Worm (Caenorhabditis elegans) whole organism, early embryonic: Measurements from ENCODE around the gene C08F8.15.
"Not testable (repeated sequence)": the region's sequence is repeated elsewhere in the genome, so short reads cannot be mapped to it uniquely, and the experiment has no call there.

Source experiments
- B0310.2 ChIP-seq: sonication (generic microtip); optimal IDR thresholded peaks from 2 replicates; lab custom pipeline; 2016; ENCODE audit warnings: mild to moderate bottlenecking, missing genetic modification characterization, missing compliant biosample characterization
- F13C5.2 ChIP-seq: sonication (generic microtip); optimal IDR thresholded peaks from 2 replicates; lab custom pipeline; 2017; ENCODE audit warnings: mild to moderate bottlenecking, missing genetic modification characterization, inconsistent platforms, missing compliant biosample characterization
- aly-1 ChIP-seq: sonication (generic microtip); optimal IDR thresholded peaks from 2 replicates; lab custom pipeline; 2016; ENCODE audit warnings: missing genetic modification characterization, missing compliant biosample characterization
- ama-1 ChIP-seq: fragments of 150-350 bp; optimal IDR thresholded peaks from 2 replicates; lab custom pipeline; 2014
- ceh-13 ChIP-seq: fragments of 200-800 bp; sonication (Bioruptor generic); optimal IDR thresholded peaks from 2 replicates; lab custom pipeline; 2018; ENCODE audit warnings: mild to moderate bottlenecking, missing genetic modification characterization, missing compliant biosample characterization
- ets-7 ChIP-seq: sonication (generic microtip); optimal IDR thresholded peaks from 2 replicates; lab custom pipeline; 2016; ENCODE audit warnings: missing genotype, missing genetic modification characterization, missing compliant biosample characterization
- flt-1 ChIP-seq: fragments of 200-800 bp; sonication (Bioruptor generic); IDR thresholded peaks from 2 replicates; pipeline ENCODE4 v1.3.6; 2022; ENCODE audit warnings: missing genetic modification characterization, missing compliant biosample characterization
- hmbx-1 ChIP-seq: sonication (generic microtip); optimal IDR thresholded peaks from 2 replicates; lab custom pipeline; 2016; ENCODE audit warnings: mild to moderate bottlenecking, missing genetic modification characterization, missing compliant biosample characterization
- hmg-4 ChIP-seq: fragments of 200-800 bp; sonication (Bioruptor generic); optimal IDR thresholded peaks from 2 replicates; lab custom pipeline; 2018; ENCODE audit warnings: mild to moderate bottlenecking, missing genetic modification characterization, missing compliant biosample characterization
- hnd-1 ChIP-seq: sonication (generic microtip); optimal IDR thresholded peaks from 2 replicates; lab custom pipeline; 2016; ENCODE audit warnings: missing genetic modification characterization, missing compliant biosample characterization
- pes-1 ChIP-seq: fragments of 200-800 bp; sonication (Bioruptor generic); IDR thresholded peaks from 2 replicates; pipeline ENCODE4 v1.3.6; 2022; ENCODE audit warnings: missing genetic modification reagents, missing genetic modification characterization, missing compliant biosample characterization
- sea-1 ChIP-seq: fragments of 200-800 bp; sonication (Bioruptor generic); conservative IDR thresholded peaks from 2 replicates; pipeline ENCODE4 v1.3.6; 2022; ENCODE audit warnings: missing genetic modification characterization, missing compliant biosample characterization
- tbx-11 ChIP-seq: fragments of 200-800 bp; sonication (Bioruptor generic); IDR thresholded peaks from 2 replicates; pipeline ENCODE4 v1.3.6; 2022; ENCODE audit warnings: missing genetic modification characterization, missing compliant biosample characterization
- tbx-37 ChIP-seq: fragments of 200-800 bp; sonication (Bioruptor generic); conservative IDR thresholded peaks from 2 replicates; pipeline ENCODE4 v1.3.6; 2022; ENCODE audit warnings: missing genetic modification reagents, missing genetic modification characterization, missing compliant biosample characterization

ce11 chrIV:11179123-11179740 is 18.6 kb upstream of the C08F8.15 start, which contains the start of gene cpt-2:
- TF ChIP-seq tbx-11 (GFP tag; lab: Robert Waterston, UW); tbx-37 (GFP tag; lab: Robert Waterston, UW); B0310.2 (tag; lab: Kevin White, UChicago); F13C5.2 (tag; lab: Kevin White, UChicago); sea-1 (GFP tag; lab: Robert Waterston, UW); hmg-4 (GFP tag; lab: Kevin White, UChicago); flt-1 (GFP tag; lab: Robert Waterston, UW); ceh-13; pes-1 (GFP tag; lab: Robert Waterston, UW); ama-1; ets-7 (tag; lab: Kevin White, UChicago); aly-1 (tag; lab: Kevin White, UChicago); hnd-1 (tag; lab: Kevin White, UChicago); hmbx-1: not testable (repeated sequence)
